Worm (Caenorhabditis elegans): ENCODE measurements around the gene K08F8.15.

The K08F8.15 gene

ce11 chrII:8794072-8794471 lies 27.5 kb downstream of the K08F8.15 start, which contains the start of gene F07H5.7:
Gene F07H5.7 (minus strand): TSS chrII:8794172.
- no peak for TF ChIP-seq sea-1 (GFP tag; conservative IDR thresholded peaks at IDR 0.05)
- no peak for TF ChIP-seq tra-4 (tag; optimal IDR thresholded peaks at IDR 0.05)
- TF ChIP-seq hmbx-1 (tag; optimal IDR thresholded peaks at IDR 0.05) = no peak
- TF ChIP-seq tbx-11 (GFP tag; IDR thresholded peaks at IDR 0.05) = no peak
- no peak for TF ChIP-seq F13C5.2 (tag; optimal IDR thresholded peaks at IDR 0.05)
- no peak for TF ChIP-seq B0310.2 (tag; optimal IDR thresholded peaks at IDR 0.05)
- no peak for TF ChIP-seq ama-1 (optimal IDR thresholded peaks at IDR 0.05)
- TF ChIP-seq flt-1 (GFP tag; IDR thresholded peaks at IDR 0.05) = no peak
- TF ChIP-seq scrt-1 (GFP tag; IDR thresholded peaks at IDR 0.05) = no peak
- no peak for TF ChIP-seq ceh-36 (tag; optimal IDR thresholded peaks at IDR 0.05)
- TF ChIP-seq ets-7 (tag; optimal IDR thresholded peaks at IDR 0.05) = no peak
- no peak for TF ChIP-seq ceh-13 (GFP tag; optimal IDR thresholded peaks at IDR 0.05)
- TF ChIP-seq pes-1 (GFP tag; IDR thresholded peaks at IDR 0.05) = no peak
- no peak for TF ChIP-seq hnd-1 (tag; optimal IDR thresholded peaks at IDR 0.05)
- TF ChIP-seq tbx-37 (GFP tag; conservative IDR thresholded peaks at IDR 0.05) = no peak
- no peak for TF ChIP-seq aly-1 (tag; optimal IDR thresholded peaks at IDR 0.05)
- TF ChIP-seq hmg-4 (GFP tag; optimal IDR thresholded peaks at IDR 0.05) = no peak

ce11 chrII:8795227-8795626 lies 28.6 kb downstream of the K08F8.15 start:
- no peak for TF ChIP-seq hmbx-1 (tag; optimal IDR thresholded peaks at IDR 0.05)
- TF ChIP-seq scrt-1 (GFP tag; IDR thresholded peaks at IDR 0.05) = no peak
- TF ChIP-seq ets-7 (tag; optimal IDR thresholded peaks at IDR 0.05) = no peak
- TF ChIP-seq hnd-1 (tag; optimal IDR thresholded peaks at IDR 0.05) = no peak
- no peak for TF ChIP-seq tra-4 (tag; optimal IDR thresholded peaks at IDR 0.05)
- no peak for TF ChIP-seq tbx-37 (GFP tag; conservative IDR thresholded peaks at IDR 0.05)
- no peak for TF ChIP-seq ceh-13 (GFP tag; optimal IDR thresholded peaks at IDR 0.05)
- no peak for TF ChIP-seq ama-1 (optimal IDR thresholded peaks at IDR 0.05)
- no peak for TF ChIP-seq ceh-36 (tag; optimal IDR thresholded peaks at IDR 0.05)
- no peak for TF ChIP-seq flt-1 (GFP tag; IDR thresholded peaks at IDR 0.05)
- no peak for TF ChIP-seq sea-1 (GFP tag; conservative IDR thresholded peaks at IDR 0.05)
- TF ChIP-seq hmg-4 (GFP tag; optimal IDR thresholded peaks at IDR 0.05) = no peak
- no peak for TF ChIP-seq F13C5.2 (tag; optimal IDR thresholded peaks at IDR 0.05)
- TF ChIP-seq aly-1 (tag; optimal IDR thresholded peaks at IDR 0.05) = no peak

ce11 chrII:8796391-8796790 lies 29.8 kb downstream of the K08F8.15 start:
- TF ChIP-seq aly-1 (tag; optimal IDR thresholded peaks at IDR 0.05) (no peak), B0310.2 (tag; optimal IDR thresholded peaks at IDR 0.05) (no peak), ceh-36 (tag; optimal IDR thresholded peaks at IDR 0.05) (no peak), hmbx-1 (tag; optimal IDR thresholded peaks at IDR 0.05) (no peak), ets-7 (tag; optimal IDR thresholded peaks at IDR 0.05) (no peak), ceh-13 (GFP tag; optimal IDR thresholded peaks at IDR 0.05) (no peak), tbx-11 (GFP tag; IDR thresholded peaks at IDR 0.05) (no peak), scrt-1 (GFP tag; IDR thresholded peaks at IDR 0.05) (no peak), hnd-1 (tag; optimal IDR thresholded peaks at IDR 0.05) (no peak), ama-1 (optimal IDR thresholded peaks at IDR 0.05) (no peak), pes-1 (GFP tag; IDR thresholded peaks at IDR 0.05) (no peak)

- no peak for TF ChIP-seq hnd-1 (tag; optimal IDR thresholded peaks at IDR 0.05)
- no peak for TF ChIP-seq hmg-4 (GFP tag; optimal IDR thresholded peaks at IDR 0.05)
- TF ChIP-seq tra-4 (tag; optimal IDR thresholded peaks at IDR 0.05) = no peak
- TF ChIP-seq hmbx-1 (tag; optimal IDR thresholded peaks at IDR 0.05) = no peak
- TF ChIP-seq ceh-36 (tag; optimal IDR thresholded peaks at IDR 0.05) = no peak
- TF ChIP-seq ama-1 (optimal IDR thresholded peaks at IDR 0.05) = no peak
- no peak for TF ChIP-seq B0310.2 (tag; optimal IDR thresholded peaks at IDR 0.05)
Observed at ce11 chrII:8799725-8800124, 33.1 kb downstream of the K08F8.15 start.

ce11 chrII:8800830-8801229 lies 34.2 kb downstream of the K08F8.15 start, which contains the start of gene appg-2:
Gene appg-2 (plus strand): TSS chrII:8801130.
- TF ChIP-seq tra-4 (tag; optimal IDR thresholded peaks at IDR 0.05) (no peak), tbx-11 (GFP tag; IDR thresholded peaks at IDR 0.05) (no peak), hnd-1 (tag; optimal IDR thresholded peaks at IDR 0.05) (no peak), pes-1 (GFP tag; IDR thresholded peaks at IDR 0.05) (no peak), tbx-37 (GFP tag; conservative IDR thresholded peaks at IDR 0.05) (no peak), ama-1 (optimal IDR thresholded peaks at IDR 0.05) (no peak), ets-7 (tag; optimal IDR thresholded peaks at IDR 0.05) (no peak)

- no peak for TF ChIP-seq tbx-37 (GFP tag; conservative IDR thresholded peaks at IDR 0.05)
- TF ChIP-seq tra-4 (tag; optimal IDR thresholded peaks at IDR 0.05) = no peak
Observed at ce11 chrII:8806921-8807320, 40.3 kb downstream of the K08F8.15 start, which contains the start of gene pho-13. Gene pho-13 (minus strand): TSS chrII:8807021.

ce11 chrII:8808482-8808881 lies 41.9 kb downstream of the K08F8.15 start, which contains the start of gene F07H5.10:
Gene F07H5.10 (minus strand): TSS chrII:8808582.
- TF ChIP-seq ceh-36 (tag; optimal IDR thresholded peaks at IDR 0.05) = no peak
- no peak for TF ChIP-seq ceh-13 (GFP tag; optimal IDR thresholded peaks at IDR 0.05)
- TF ChIP-seq sea-1 (GFP tag; conservative IDR thresholded peaks at IDR 0.05) = no peak
- TF ChIP-seq tbx-11 (GFP tag; IDR thresholded peaks at IDR 0.05) = no peak
- no peak for TF ChIP-seq B0310.2 (tag; optimal IDR thresholded peaks at IDR 0.05)
- no peak for TF ChIP-seq flt-1 (GFP tag; IDR thresholded peaks at IDR 0.05)
- no peak for TF ChIP-seq ama-1 (optimal IDR thresholded peaks at IDR 0.05)

ce11 chrII:8810679-8811413 lies 44.2 kb downstream of the K08F8.15 start, which contains the start of the genes F46C5.9 and rer-1:
Gene F46C5.9 (minus strand): TSS chrII:8810729.
Gene rer-1 (plus strand): TSS chrII:8811370.
- no peak for TF ChIP-seq tra-4 (tag; optimal IDR thresholded peaks at IDR 0.05)
- TF ChIP-seq tbx-11 (GFP tag; IDR thresholded peaks at IDR 0.05) = no peak
- TF ChIP-seq ama-1 (optimal IDR thresholded peaks at IDR 0.05) = no peak
- no peak for TF ChIP-seq ceh-36 (tag; optimal IDR thresholded peaks at IDR 0.05)
- TF ChIP-seq aly-1 (tag; optimal IDR thresholded peaks at IDR 0.05) = no peak
- no peak for TF ChIP-seq F13C5.2 (tag; optimal IDR thresholded peaks at IDR 0.05)
- no peak for TF ChIP-seq hmg-4 (GFP tag; optimal IDR thresholded peaks at IDR 0.05)
- no peak for TF ChIP-seq tbx-37 (GFP tag; conservative IDR thresholded peaks at IDR 0.05)
- TF ChIP-seq hmbx-1 (tag; optimal IDR thresholded peaks at IDR 0.05) = no peak
- TF ChIP-seq scrt-1 (GFP tag; IDR thresholded peaks at IDR 0.05) = no peak
- TF ChIP-seq ceh-13 (GFP tag; optimal IDR thresholded peaks at IDR 0.05) = no peak
- no peak for TF ChIP-seq ets-7 (tag; optimal IDR thresholded peaks at IDR 0.05)
- TF ChIP-seq pes-1 (GFP tag; IDR thresholded peaks at IDR 0.05) = no peak
- no peak for TF ChIP-seq flt-1 (GFP tag; IDR thresholded peaks at IDR 0.05)

Data from whole organism, early embryonic.